Worm (Caenorhabditis elegans) whole organism, L3 larva: ENCODE results near the gene tasp-1.

Experiments used
- elt-2 ChIP-seq: sonication (generic microtip); optimal IDR thresholded peaks from 2 replicates; lab custom pipeline; 2016; ENCODE audit warnings: missing genetic modification reagents, mild to moderate bottlenecking, missing genetic modification characterization, missing compliant biosample characterization
- nhr-25 ChIP-seq: sonication (generic microtip); optimal IDR thresholded peaks from 2 replicates; lab custom pipeline; 2017; ENCODE audit warnings: missing biosample characterization, missing genetic modification characterization
- pha-4 ChIP-seq: fragments of 150-350 bp; optimal IDR thresholded peaks from 2 replicates; lab custom pipeline; 2014; ENCODE audit warnings: missing biosample characterization, missing genetic modification reagents, missing genetic modification characterization
- snpc-4 ChIP-seq: fragments of 150-350 bp; optimal IDR thresholded peaks from 2 replicates; lab custom pipeline; 2014; ENCODE audit warnings: missing biosample characterization, missing genetic modification characterization

- TF ChIP-seq pha-4 (tag; lab: Kevin White, UChicago) (peak; percentile 81), elt-2 (tag; lab: Kevin White, UChicago) (peak; percentile 55), snpc-4 (tag; lab: Kevin White, UChicago) (peak; percentile 76), nhr-25 (tag; lab: Kevin White, UChicago) (peak; percentile 73)
These were observed 11.3 kb upstream of the tasp-1 start, which contains the start of the genes ran-1 and dkc-1 for ce11 chrIII:10747620-10748479.
